Worm (Caenorhabditis elegans) whole organism, late embryonic: Measurements from ENCODE around the gene fbxb-92.

Experiments
- C08G9.2 ChIP-seq: sonication (generic microtip); optimal IDR thresholded peaks from 2 replicates; lab custom pipeline; 2016; ENCODE audit warnings: mild to moderate bottlenecking, missing genetic modification characterization, moderate library complexity, missing compliant biosample characterization
- F13H6.1 ChIP-seq: sonication (generic microtip); optimal IDR thresholded peaks from 2 replicates; lab custom pipeline; 2016; ENCODE audit warnings: missing genetic modification characterization, missing compliant biosample characterization
- K02D7.2 ChIP-seq: sonication (generic microtip); optimal IDR thresholded peaks from 2 replicates; lab custom pipeline; 2017; ENCODE audit warnings: mild to moderate bottlenecking, missing genetic modification characterization, missing compliant biosample characterization
- T23F11.4 ChIP-seq: fragments of 200-800 bp; sonication (Bioruptor generic); optimal IDR thresholded peaks from 2 replicates; lab custom pipeline; 2018; ENCODE audit warnings: mild to moderate bottlenecking, missing genetic modification characterization, missing compliant biosample characterization
- Y22D7AL.16 ChIP-seq: sonication (generic microtip); optimal IDR thresholded peaks from 2 replicates; lab custom pipeline; 2016; ENCODE audit warnings: missing genetic modification characterization, missing compliant biosample characterization
- ahr-1 ChIP-seq: sonication (generic microtip); optimal IDR thresholded peaks from 2 replicates; lab custom pipeline; 2016; ENCODE audit warnings: missing genetic modification characterization, missing compliant biosample characterization
- ceh-18 ChIP-seq: sonication (generic microtip); optimal IDR thresholded peaks from 2 replicates; lab custom pipeline; 2016; ENCODE audit warnings: missing genetic modification characterization, missing compliant biosample characterization
- ceh-19 ChIP-seq: fragments of 200-800 bp; sonication (Bioruptor generic); optimal IDR thresholded peaks from 2 replicates; lab custom pipeline; 2018; ENCODE audit warnings: mild to moderate bottlenecking, missing genetic modification characterization, missing compliant biosample characterization
- ceh-22 ChIP-seq: sonication (generic microtip); optimal IDR thresholded peaks from 2 replicates; lab custom pipeline; 2017; ENCODE audit warnings: missing biosample characterization, missing genetic modification characterization
- ceh-31 ChIP-seq: sonication (generic microtip); optimal IDR thresholded peaks from 2 replicates; lab custom pipeline; 2016; ENCODE audit warnings: missing genetic modification characterization, missing compliant biosample characterization
- ceh-48 ChIP-seq: sonication (generic microtip); optimal IDR thresholded peaks from 2 replicates; lab custom pipeline; 2016; ENCODE audit warnings: missing genetic modification characterization, inconsistent platforms, missing compliant biosample characterization
- ceh-9 ChIP-seq: sonication (generic microtip); optimal IDR thresholded peaks from 2 replicates; lab custom pipeline; 2016; ENCODE audit warnings: mild to moderate bottlenecking, missing genetic modification characterization, inconsistent platforms, missing compliant biosample characterization
- che-1 ChIP-seq: sonication (generic microtip); optimal IDR thresholded peaks from 2 replicates; lab custom pipeline; 2016; ENCODE audit warnings: mild to moderate bottlenecking, missing genetic modification characterization, missing compliant biosample characterization
- dve-1 ChIP-seq: sonication (generic microtip); optimal IDR thresholded peaks from 2 replicates; lab custom pipeline; 2017; ENCODE audit warnings: antibody characterized with exemption, mild to moderate bottlenecking, missing genetic modification characterization, missing compliant biosample characterization
- gmeb-2 ChIP-seq: sonication (generic microtip); optimal IDR thresholded peaks from 2 replicates; lab custom pipeline; 2016; ENCODE audit warnings: missing genetic modification characterization, inconsistent platforms, missing compliant biosample characterization
- hlh-13 ChIP-seq: fragments of 200-800 bp; sonication (Bioruptor generic); optimal IDR thresholded peaks from 2 replicates; lab custom pipeline; 2018; ENCODE audit warnings: mild to moderate bottlenecking, missing genetic modification characterization, missing compliant biosample characterization
- hlh-15 ChIP-seq: sonication (generic microtip); optimal IDR thresholded peaks from 2 replicates; lab custom pipeline; 2016; ENCODE audit warnings: missing genetic modification characterization, missing compliant biosample characterization
- hlh-30 ChIP-seq: sonication (generic microtip); optimal IDR thresholded peaks from 2 replicates; lab custom pipeline; 2017; ENCODE audit warnings: antibody characterized with exemption, missing genetic modification characterization, missing compliant biosample characterization; ENCODE audit not compliant: insufficient read depth
- hlh-6 ChIP-seq: sonication (generic microtip); optimal IDR thresholded peaks from 2 replicates; lab custom pipeline; 2016; ENCODE audit warnings: missing genotype, missing genetic modification characterization, missing compliant biosample characterization
- hlh-8 ChIP-seq: sonication (generic microtip); optimal IDR thresholded peaks from 2 replicates; lab custom pipeline; 2016; ENCODE audit warnings: missing genotype, missing genetic modification characterization, missing compliant biosample characterization
- lin-11 ChIP-seq: fragments of 200-800 bp; sonication (Bioruptor generic); optimal IDR thresholded peaks from 2 replicates; lab custom pipeline; 2018; ENCODE audit warnings: mild to moderate bottlenecking, missing genetic modification characterization, missing compliant biosample characterization
- mec-3 ChIP-seq: sonication (generic microtip); optimal IDR thresholded peaks from 2 replicates; lab custom pipeline; 2016; ENCODE audit warnings: borderline replicate concordance, missing genetic modification characterization, missing compliant biosample characterization
- nhr-232 ChIP-seq: sonication (generic microtip); optimal IDR thresholded peaks from 2 replicates; lab custom pipeline; 2016; ENCODE audit warnings: missing genetic modification characterization, missing compliant biosample characterization
- odd-2 ChIP-seq: sonication (generic microtip); optimal IDR thresholded peaks from 2 replicates; lab custom pipeline; 2017; ENCODE audit warnings: antibody characterized with exemption, mild to moderate bottlenecking, missing genetic modification characterization, missing compliant biosample characterization
- pag-3 ChIP-seq: sonication (generic microtip); optimal IDR thresholded peaks from 2 replicates; lab custom pipeline; 2016; ENCODE audit warnings: missing compliant biosample characterization, missing genetic modification characterization, borderline replicate concordance
- pax-1 ChIP-seq: fragments of 150-350 bp; optimal IDR thresholded peaks from 2 replicates; lab custom pipeline; 2014; ENCODE audit warnings: missing biosample characterization, missing genetic modification characterization
- pha-2 ChIP-seq: sonication (generic microtip); optimal IDR thresholded peaks from 2 replicates; lab custom pipeline; 2017; ENCODE audit warnings: mild to moderate bottlenecking, missing genetic modification characterization, missing compliant biosample characterization
- pha-4 ChIP-seq: fragments of 150-350 bp; optimal IDR thresholded peaks from 2 replicates; lab custom pipeline; 2018; ENCODE audit warnings: missing biosample characterization, missing genetic modification reagents, missing genetic modification characterization
- pqm-1 ChIP-seq: sonication (generic microtip); optimal IDR thresholded peaks from 2 replicates; lab custom pipeline; 2016; ENCODE audit warnings: missing genetic modification characterization, missing compliant biosample characterization
- pros-1 ChIP-seq: fragments of 150-350 bp; optimal IDR thresholded peaks from 2 replicates; lab custom pipeline; 2014; ENCODE audit warnings: missing biosample characterization, missing genetic modification reagents, missing genetic modification characterization
- ref-2 ChIP-seq: sonication (generic microtip); optimal IDR thresholded peaks from 2 replicates; lab custom pipeline; 2016; ENCODE audit warnings: missing genetic modification characterization, missing compliant biosample characterization
- rnt-1 ChIP-seq: sonication (generic microtip); optimal IDR thresholded peaks from 2 replicates; lab custom pipeline; 2016; ENCODE audit warnings: missing genetic modification characterization, missing compliant biosample characterization
- sdc-2 ChIP-seq: sonication (generic microtip); optimal IDR thresholded peaks from 2 replicates; lab custom pipeline; 2016; ENCODE audit warnings: missing genotype, missing genetic modification characterization, missing compliant biosample characterization
- sox-4 ChIP-seq: sonication (generic microtip); optimal IDR thresholded peaks from 2 replicates; lab custom pipeline; 2017; ENCODE audit warnings: mild to moderate bottlenecking, missing genetic modification characterization, inconsistent platforms, missing compliant biosample characterization
- syd-9 ChIP-seq: sonication (generic microtip); optimal IDR thresholded peaks from 2 replicates; lab custom pipeline; 2016; ENCODE audit warnings: mild to moderate bottlenecking, missing genetic modification characterization, moderate library complexity, missing compliant biosample characterization
- tbx-2 ChIP-seq: sonication (generic microtip); optimal IDR thresholded peaks from 2 replicates; lab custom pipeline; 2016; ENCODE audit warnings: missing genetic modification characterization, missing compliant biosample characterization
- tbx-7 ChIP-seq: sonication (generic microtip); optimal IDR thresholded peaks from 2 replicates; lab custom pipeline; 2016; ENCODE audit warnings: missing genotype, missing genetic modification characterization, missing compliant biosample characterization
- ttx-3 ChIP-seq: sonication (generic microtip); optimal IDR thresholded peaks from 2 replicates; lab custom pipeline; 2016; ENCODE audit warnings: missing genetic modification reagents, missing genetic modification characterization, missing compliant biosample characterization
- unc-3 ChIP-seq, 2 experiments: fragments of 200-800 bp in 1 of 2; sonication (Bioruptor generic) in 1 of 2; sonication (generic microtip) in 1 of 2; conservative IDR thresholded peaks in 1 of 2; optimal IDR thresholded peaks in 1 of 2; 2 replicates each; pipeline versions ENCODE4 v1.3.6 to Lab custom; 2016 to 2022; ENCODE audit warnings: missing compliant biosample characterization in 2 of 2, missing genetic modification characterization in 2 of 2, missing genetic modification reagents in 1 of 2
- unc-42 ChIP-seq: sonication (generic microtip); optimal IDR thresholded peaks from 2 replicates; lab custom pipeline; 2016; ENCODE audit warnings: missing genotype, missing genetic modification characterization, missing compliant biosample characterization
- unc-55 ChIP-seq: sonication (generic microtip); optimal IDR thresholded peaks from 2 replicates; lab custom pipeline; 2017; ENCODE audit warnings: missing biosample characterization, missing genetic modification reagents, missing genetic modification characterization
- unc-86 ChIP-seq: sonication (generic microtip); optimal IDR thresholded peaks from 2 replicates; lab custom pipeline; 2016; ENCODE audit warnings: missing genetic modification characterization, missing compliant biosample characterization
- zip-5 ChIP-seq: sonication (generic microtip); optimal IDR thresholded peaks from 2 replicates; lab custom pipeline; 2016; ENCODE audit warnings: missing genetic modification characterization, missing compliant biosample characterization
- ztf-16 ChIP-seq: sonication (generic microtip); optimal IDR thresholded peaks from 2 replicates; lab custom pipeline; 2017; ENCODE audit warnings: missing genetic modification characterization, missing compliant biosample characterization

The fbxb-92 gene

ce11 chrII:3747405-3747804 lies at the start of gene fbxb-92:
Gene fbxb-92, minus strand, starts transcription at chrII:3747505.
- no peak for TF ChIP-seq dve-1 (tag; lab: Kevin White, UChicago)
- TF ChIP-seq F13H6.1 (tag; lab: Kevin White, UChicago): no peak
- no peak for TF ChIP-seq tbx-2 (tag; lab: Kevin White, UChicago)
- TF ChIP-seq C08G9.2: no peak
- TF ChIP-seq zip-5: no peak
- no peak for TF ChIP-seq ceh-22 (tag; lab: Kevin White, UChicago)
- no peak for TF ChIP-seq sdc-2 (tag; lab: Kevin White, UChicago)
- TF ChIP-seq unc-3 (GFP tag; conservative IDR thresholded peaks at IDR 0.05; lab: Robert Waterston, UW): no peak
- no peak for TF ChIP-seq unc-3 (tag; optimal IDR thresholded peaks at IDR 0.05; lab: Kevin White, UChicago)
- no peak for TF ChIP-seq sox-4 (tag; lab: Kevin White, UChicago)
- TF ChIP-seq rnt-1 (tag; lab: Kevin White, UChicago): no peak
- no peak for TF ChIP-seq ceh-18 (tag; lab: Kevin White, UChicago)

- TF ChIP-seq odd-2 (tag; lab: Kevin White, UChicago) (no peak), pqm-1 (no peak), pha-2 (tag; lab: Kevin White, UChicago) (no peak), hlh-15 (no peak), lin-11 (tag; lab: Kevin White, UChicago) (no peak), K02D7.2 (no peak), che-1 (tag; lab: Kevin White, UChicago) (no peak), tbx-7 (tag; lab: Kevin White, UChicago) (no peak), pha-4 (tag; lab: Kevin White, UChicago) (no peak), ahr-1 (no peak), T23F11.4 (GFP tag; lab: Kevin White, UChicago) (no peak), unc-55 (GFP tag; lab: Kevin White, UChicago) (no peak), pros-1 (no peak), mec-3 (tag; lab: Kevin White, UChicago) (no peak), syd-9 (no peak), ttx-3 (no peak), pax-1 (tag; lab: Kevin White, UChicago) (no peak), pag-3 (tag; lab: Kevin White, UChicago) (no peak), Y22D7AL.16 (no peak)
These were observed 48.0 kb upstream of the fbxb-92 start, which contains the start of gene Y8A9A.2 for ce11 chrII:3795323-3795722. Gene Y8A9A.2, plus strand, starts transcription at chrII:3795623.

ce11 chrII:3793336-3793735 lies 46.0 kb upstream of the fbxb-92 start, which contains the start of gene fbxb-99:
Gene fbxb-99, minus strand, starts transcription at chrII:3793436.
- TF ChIP-seq ceh-18 (tag; lab: Kevin White, UChicago): no peak
- TF ChIP-seq K02D7.2: no peak
- TF ChIP-seq hlh-30 (tag; lab: Kevin White, UChicago): no peak
- no peak for TF ChIP-seq T23F11.4 (GFP tag; lab: Kevin White, UChicago)
- TF ChIP-seq ref-2 (tag; lab: Kevin White, UChicago): no peak
- no peak for TF ChIP-seq unc-3 (GFP tag; conservative IDR thresholded peaks at IDR 0.05; lab: Robert Waterston, UW)
- no peak for TF ChIP-seq unc-3 (tag; optimal IDR thresholded peaks at IDR 0.05; lab: Kevin White, UChicago)
- no peak for TF ChIP-seq ceh-48
- TF ChIP-seq sox-4 (tag; lab: Kevin White, UChicago): no peak
- TF ChIP-seq sdc-2 (tag; lab: Kevin White, UChicago): no peak
- no peak for TF ChIP-seq ztf-16 (tag; lab: Kevin White, UChicago)
- no peak for TF ChIP-seq odd-2 (tag; lab: Kevin White, UChicago)
- TF ChIP-seq, all 69 proteins: peak for 0

- TF ChIP-seq dve-1 (tag; lab: Kevin White, UChicago) (no peak), hlh-30 (tag; lab: Kevin White, UChicago) (no peak), hlh-8 (no peak), ztf-16 (tag; lab: Kevin White, UChicago) (no peak), nhr-232 (tag; lab: Kevin White, UChicago) (no peak), ceh-19 (no peak), gmeb-2 (no peak), ceh-18 (tag; lab: Kevin White, UChicago) (no peak), hlh-6 (tag; lab: Kevin White, UChicago) (no peak), ceh-31 (tag; lab: Kevin White, UChicago) (no peak), hlh-13 (GFP tag; lab: Kevin White, UChicago) (no peak), unc-42 (tag; lab: Kevin White, UChicago) (no peak), ceh-9 (no peak), unc-86 (tag; lab: Kevin White, UChicago) (no peak), F13H6.1 (tag; lab: Kevin White, UChicago) (no peak)
These were observed 41.2 kb upstream of the fbxb-92 start for ce11 chrII:3788356-3788962.
